Fruit fly (Drosophila melanogaster) Kc167 (cell line): ENCODE data around the gene NaPi-III.

ENCODE experiments used
- Sin3A ChIP-seq: fragments of >200 bp; optimal IDR thresholded peaks from 2 replicates; lab custom pipeline; 2018; ENCODE audit warnings: missing external identifiers
- h ChIP-seq: fragments of >200 bp; optimal IDR thresholded peaks from 3 replicates; lab custom pipeline; 2018; ENCODE audit warnings: missing external identifiers
- psq ChIP-seq: fragments of >200 bp; optimal IDR thresholded peaks from 2 replicates; lab custom pipeline; 2017; ENCODE audit warnings: missing external identifiers
- ttk ChIP-seq: sonication (Bioruptor generic); optimal IDR thresholded peaks from 2 replicates; lab custom pipeline; 2017; ENCODE audit warnings: missing external identifiers

- TF ChIP-seq psq (lab: Kevin White, UChicago) (no peak), Sin3A (lab: Kevin White, UChicago) (no peak), h (lab: Kevin White, UChicago) (no peak), ttk (lab: Kevin White, UChicago) (no peak)
Observed at dm6 chr3L:11117733-11118132, 5.4 kb upstream of the NaPi-III start.
